Worm (Caenorhabditis elegans) whole organism, L4 larva: ENCODE measurements around the gene tba-7.

Experiments used
- D1046.2 ChIP-seq: fragments of 200-800 bp; sonication (Bioruptor generic); IDR thresholded peaks from 2 replicates; pipeline ENCODE4 v1.3.6; 2022; ENCODE audit warnings: missing genetic modification characterization, missing compliant biosample characterization
- Y75B8A.6 ChIP-seq: fragments of 200-800 bp; sonication (Bioruptor generic); IDR thresholded peaks from 2 replicates; pipeline ENCODE4 v1.3.6; 2022; ENCODE audit warnings: missing genetic modification reagents, missing genetic modification characterization, missing compliant biosample characterization
- aha-1 ChIP-seq: fragments of 150-350 bp; peaks from one replicate; lab custom pipeline; 2014; ENCODE audit warnings: missing biosample characterization, missing genetic modification characterization
- ceh-44 ChIP-seq: fragments of 200-800 bp; sonication (Bioruptor generic); IDR thresholded peaks from 2 replicates; pipeline ENCODE4 v1.3.6; 2022; ENCODE audit warnings: missing genetic modification reagents, missing genetic modification characterization, missing compliant biosample characterization
- ceh-62 ChIP-seq: sonication (generic microtip); optimal IDR thresholded peaks from 2 replicates; lab custom pipeline; 2017; ENCODE audit warnings: missing biosample characterization, missing genetic modification characterization
- ceh-82 ChIP-seq: sonication (generic microtip); optimal IDR thresholded peaks from 2 replicates; lab custom pipeline; 2017; ENCODE audit warnings: missing biosample characterization, missing genetic modification characterization
- ces-1 ChIP-seq: fragments of 150-350 bp; sonication (generic microtip); optimal IDR thresholded peaks from 4 replicates; lab custom pipeline; 2014; ENCODE audit warnings: missing biosample characterization, missing genetic modification reagents, missing genetic modification characterization
- daf-19 ChIP-seq: fragments of 200-800 bp; sonication (Bioruptor generic); conservative IDR thresholded peaks from 2 replicates; pipeline ENCODE4 v1.3.6; 2022; ENCODE audit warnings: missing genetic modification characterization, missing compliant biosample characterization
- dmd-6 ChIP-seq: fragments of 200-800 bp; sonication (Bioruptor generic); IDR thresholded peaks from 2 replicates; pipeline ENCODE4 v1.3.6; 2022; ENCODE audit warnings: missing genetic modification reagents, missing genetic modification characterization, missing compliant biosample characterization
- dmd-9 ChIP-seq: fragments of 200-800 bp; sonication (Bioruptor generic); IDR thresholded peaks from 2 replicates; pipeline ENCODE4 v1.3.6; 2022; ENCODE audit warnings: missing genetic modification reagents, missing genetic modification characterization, missing compliant biosample characterization
- egl-43 ChIP-seq: fragments of 200-800 bp; sonication (Bioruptor generic); IDR thresholded peaks from 2 replicates; pipeline ENCODE4 v1.3.6; 2022; ENCODE audit warnings: missing genetic modification reagents, missing genetic modification characterization, missing compliant biosample characterization
- fkh-10 ChIP-seq: fragments of 150-350 bp; optimal IDR thresholded peaks from 2 replicates; lab custom pipeline; 2014; ENCODE audit warnings: missing biosample characterization, missing genetic modification reagents, missing genetic modification characterization
- hif-1 ChIP-seq, 2 experiments: sonication (generic microtip); optimal IDR thresholded peaks; 2 replicates each; lab custom pipeline; 2016 to 2017; ENCODE audit warnings: missing compliant biosample characterization in 2 of 2, missing genetic modification characterization in 2 of 2, missing genetic modification reagents in 2 of 2, missing genotype in 2 of 2, mild to moderate bottlenecking in 1 of 2
- lin-1 ChIP-seq: fragments of 200-800 bp; sonication (Bioruptor generic); IDR thresholded peaks from 2 replicates; pipeline ENCODE4 v1.3.6; 2022; ENCODE audit warnings: missing genetic modification reagents, missing genetic modification characterization, missing compliant biosample characterization
- lin-39 ChIP-seq: fragments of 150-350 bp; optimal IDR thresholded peaks from 2 replicates; lab custom pipeline; 2014; ENCODE audit warnings: missing biosample characterization, missing genetic modification reagents, missing genetic modification characterization
- lsy-2 ChIP-seq, 2 experiments: fragments of 150-350 bp in 1 of 2; sonication (generic microtip) in 1 of 2; optimal IDR thresholded peaks; 2 replicates each; lab custom pipeline; 2014 to 2017; ENCODE audit warnings: missing biosample characterization in 2 of 2, missing genetic modification characterization in 2 of 2
- madf-9 ChIP-seq: fragments of 200-800 bp; sonication (Bioruptor generic); conservative IDR thresholded peaks from 2 replicates; pipeline ENCODE4 v1.3.6; 2022; ENCODE audit warnings: missing genetic modification reagents, missing genetic modification characterization, missing compliant biosample characterization
- mdt-29 ChIP-seq: fragments of 200-800 bp; sonication (Bioruptor generic); IDR thresholded peaks from 2 replicates; pipeline ENCODE4 v1.3.6; 2022; ENCODE audit warnings: missing genetic modification reagents, missing genetic modification characterization, missing compliant biosample characterization
- mep-1 ChIP-seq: fragments of 150-350 bp; sonication (generic microtip); optimal IDR thresholded peaks from 3 replicates; lab custom pipeline; 2014; ENCODE audit warnings: missing biosample characterization, missing genetic modification characterization
- mxl-2 ChIP-seq: fragments of 200-800 bp; sonication (Bioruptor generic); conservative IDR thresholded peaks from 2 replicates; pipeline ENCODE4 v1.3.6; 2022; ENCODE audit warnings: missing genetic modification reagents, missing genetic modification characterization, missing compliant biosample characterization
- nhr-10 ChIP-seq: fragments of 150-350 bp; optimal IDR thresholded peaks from 2 replicates; lab custom pipeline; 2014; ENCODE audit warnings: missing biosample characterization, missing genetic modification characterization
- nhr-111 ChIP-seq: fragments of 200-800 bp; sonication (Bioruptor generic); optimal IDR thresholded peaks from 2 replicates; lab custom pipeline; 2018; ENCODE audit warnings: mild to moderate bottlenecking, missing genetic modification characterization, missing compliant biosample characterization
- nhr-237 ChIP-seq: sonication (generic microtip); optimal IDR thresholded peaks from 2 replicates; lab custom pipeline; 2017; ENCODE audit warnings: missing biosample characterization, missing genetic modification characterization
- nhr-25 ChIP-seq: sonication (generic microtip); optimal IDR thresholded peaks from 2 replicates; lab custom pipeline; 2017; ENCODE audit warnings: missing genetic modification characterization, mild to moderate bottlenecking, missing compliant biosample characterization, antibody characterized with exemption, moderate library complexity, borderline replicate concordance; ENCODE audit not compliant: insufficient read depth
- nhr-28 ChIP-seq: fragments of 150-350 bp; optimal IDR thresholded peaks from 2 replicates; lab custom pipeline; 2014; ENCODE audit warnings: missing biosample characterization, missing genetic modification characterization
- pqm-1 ChIP-seq: sonication (generic microtip); optimal IDR thresholded peaks from 2 replicates; lab custom pipeline; 2017; ENCODE audit warnings: missing biosample characterization, missing genetic modification characterization
- snpc-1.2 ChIP-seq: fragments of 200-800 bp; sonication (Bioruptor generic); IDR thresholded peaks from 2 replicates; pipeline ENCODE4 v1.3.6; 2022; ENCODE audit warnings: missing genetic modification reagents, missing genetic modification characterization, missing compliant biosample characterization
- snpc-4 ChIP-seq: fragments of 150-350 bp; optimal IDR thresholded peaks from 2 replicates; lab custom pipeline; 2014; ENCODE audit warnings: missing biosample characterization, missing genetic modification characterization
- spr-3 ChIP-seq: fragments of 200-800 bp; sonication (Bioruptor generic); optimal IDR thresholded peaks from 2 replicates; lab custom pipeline; 2018; ENCODE audit warnings: mild to moderate bottlenecking, missing genetic modification characterization, missing compliant biosample characterization
- tra-1 ChIP-seq: fragments of 200-800 bp; sonication (Bioruptor generic); IDR thresholded peaks from 2 replicates; pipeline ENCODE4 v1.3.6; 2022; ENCODE audit warnings: missing genetic modification reagents, missing genetic modification characterization, missing compliant biosample characterization
- unc-39 ChIP-seq: sonication (generic microtip); optimal IDR thresholded peaks from 2 replicates; lab custom pipeline; 2017; ENCODE audit warnings: missing biosample characterization, missing genetic modification characterization
- unc-62 ChIP-seq, 3 experiments: fragments of 150-350 bp in 1 of 3; sonication (generic microtip); optimal IDR thresholded peaks in 2 of 3; peaks in 1 of 3; 1 replicate in 1 of 3; 2 replicates in 2 of 3; lab custom pipeline; 2014 to 2017; ENCODE audit warnings: missing biosample characterization in 3 of 3, missing genetic modification characterization in 3 of 3, missing genetic modification reagents in 3 of 3, missing genotype in 1 of 3
- vab-7 ChIP-seq: fragments of 200-800 bp; sonication (Bioruptor generic); IDR thresholded peaks from 2 replicates; pipeline ENCODE4 v1.3.6; 2022; ENCODE audit warnings: missing genetic modification reagents, missing genetic modification characterization, missing compliant biosample characterization
- zfp-3 ChIP-seq: fragments of 200-800 bp; sonication (Bioruptor generic); conservative IDR thresholded peaks from 2 replicates; pipeline ENCODE4 v1.3.6; 2022; ENCODE audit warnings: missing genetic modification reagents, missing genetic modification characterization, missing compliant biosample characterization
- ztf-11 ChIP-seq: fragments of 150-350 bp; optimal IDR thresholded peaks from 2 replicates; lab custom pipeline; 2014; ENCODE audit warnings: missing biosample characterization, missing genetic modification characterization

The tba-7 gene

DNA sequence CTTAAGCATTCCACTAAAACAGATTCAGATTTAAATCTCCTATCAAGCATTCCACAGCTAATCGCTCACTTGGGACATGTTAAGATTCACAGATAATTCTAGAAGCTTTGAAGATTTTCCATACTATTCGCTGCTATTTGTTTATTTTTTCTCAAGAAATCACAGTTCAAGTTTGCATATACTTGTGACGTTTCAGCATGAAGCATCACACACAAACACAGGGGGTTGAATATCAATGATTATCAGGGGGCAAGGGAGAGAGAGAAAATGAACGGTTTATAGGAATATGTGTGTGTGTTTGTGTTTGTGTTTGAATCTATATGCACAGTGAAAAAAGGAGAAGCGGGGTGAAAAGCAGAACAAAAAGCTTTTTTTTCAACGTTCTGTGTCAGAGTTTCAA is 31.1 kb upstream of the tba-7 start, which contains the start of gene Y47D3B.12:
Y47D3B.12 (plus strand) TSS at position 301 of the 400 bp plus-strand sequence.
- no peak for TF ChIP-seq pqm-1 (tag; lab: Kevin White, UChicago)
- no peak for TF ChIP-seq mep-1 (tag; lab: Kevin White, UChicago)
- no peak for TF ChIP-seq lin-1 (GFP tag; lab: Robert Waterston, UW)
- no peak for TF ChIP-seq nhr-10 (tag; lab: Kevin White, UChicago)

DNA sequence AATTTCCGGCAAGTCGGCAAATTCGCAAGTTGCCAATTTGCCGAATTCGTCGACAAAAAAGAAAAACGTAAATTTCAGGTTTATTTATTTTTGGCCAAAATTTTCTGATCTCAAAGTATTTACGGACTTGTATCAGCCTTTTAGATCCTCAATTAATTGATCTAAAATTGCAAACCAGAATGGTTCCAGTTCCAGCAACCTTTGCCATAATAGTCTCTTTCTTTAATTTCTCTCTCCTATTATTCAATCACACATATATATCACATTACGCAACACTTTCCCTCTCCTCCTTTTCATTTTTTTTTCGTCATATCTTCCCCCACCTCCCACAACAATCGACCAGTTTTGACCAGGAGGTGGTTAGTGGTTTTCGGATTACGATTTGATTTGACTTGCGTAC is 25.9 kb upstream of the tba-7 start, which contains the start of gene Y47D3B.3:
Y47D3B.3 (plus strand) TSS at position 301 of the 400 bp plus-strand sequence.
- TF ChIP-seq lin-39 (no peak), Y75B8A.6 (GFP tag; lab: Robert Waterston, UW) (no peak), dmd-9 (GFP tag; lab: Robert Waterston, UW) (no peak), lsy-2 (tag; optimal IDR thresholded peaks at IDR 0.05; lab: Kevin White, UChicago) (no peak), ceh-82 (tag; lab: Kevin White, UChicago) (no peak)
- TF ChIP-seq, all 104 proteins: peak for 0

DNA sequence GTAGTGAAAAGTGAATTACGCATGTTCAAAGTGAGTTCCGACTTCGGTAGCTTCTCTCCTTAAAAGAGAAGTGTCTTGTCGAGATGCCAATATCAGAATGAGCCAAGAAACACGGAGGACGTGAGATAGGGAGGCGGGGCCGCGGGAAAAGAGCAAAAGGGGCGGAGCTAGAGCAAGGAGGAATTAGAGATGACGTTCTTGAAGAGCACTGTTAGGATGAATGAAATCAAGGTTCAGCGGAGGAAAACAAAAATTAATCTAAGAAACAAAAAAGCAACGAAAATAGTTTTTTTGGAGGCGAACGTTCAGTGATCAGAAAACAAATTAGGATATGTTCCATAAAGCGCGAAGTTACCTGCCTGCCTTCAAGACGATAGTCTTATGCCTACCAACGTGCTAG is 21.6 kb upstream of the tba-7 start, which contains the start of gene nlp-21:
nlp-21 (minus strand) TSS at position 101 of the 400 bp plus-strand sequence.
- TF ChIP-seq lin-39 (no peak), tra-1 (GFP tag; lab: Robert Waterston, UW) (no peak), nhr-28 (tag; lab: Kevin White, UChicago) (no peak), nhr-25 (tag; lab: Kevin White, UChicago) (no peak), spr-3 (GFP tag; lab: Kevin White, UChicago) (no peak), dmd-6 (GFP tag; lab: Robert Waterston, UW) (no peak)

DNA sequence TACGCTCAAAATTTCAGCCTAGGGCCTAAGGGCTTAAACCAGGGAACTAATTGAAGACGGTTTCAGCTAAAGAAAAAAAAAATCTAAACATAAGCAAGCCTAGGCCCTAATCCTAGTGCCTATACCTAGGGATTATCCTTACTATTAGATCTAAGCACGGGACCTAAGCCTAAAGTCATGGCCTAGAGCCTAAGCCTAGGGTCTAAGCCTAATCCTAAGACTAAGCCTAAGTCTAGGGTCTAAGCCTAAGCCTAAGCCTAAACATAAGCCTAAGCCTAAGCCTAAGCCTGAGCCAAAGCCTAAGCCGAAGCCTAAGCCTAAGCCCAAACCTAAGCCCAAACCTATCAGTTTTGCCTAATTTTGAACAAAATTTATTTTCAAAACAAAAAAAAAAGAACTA is 21.2 kb upstream of the tba-7 start:
- TF ChIP-seq mxl-2 (GFP tag; lab: Robert Waterston, UW) (no peak), hif-1 (tag; optimal IDR thresholded peaks at IDR 0.05; lab: Kevin White, UChicago) (no peak), mdt-29 (GFP tag; lab: Robert Waterston, UW) (no peak), madf-9 (GFP tag; lab: Robert Waterston, UW) (no peak), D1046.2 (GFP tag; lab: Robert Waterston, UW) (no peak), spr-3 (GFP tag; lab: Kevin White, UChicago) (no peak), snpc-1.2 (GFP tag; lab: Robert Waterston, UW) (no peak), ceh-62 (no peak), dmd-9 (GFP tag; lab: Robert Waterston, UW) (no peak), nhr-28 (tag; lab: Kevin White, UChicago) (no peak), nhr-111 (GFP tag; lab: Kevin White, UChicago) (no peak), ztf-11 (tag; lab: Kevin White, UChicago) (no peak), ceh-44 (GFP tag; lab: Robert Waterston, UW) (no peak), unc-39 (tag; lab: Kevin White, UChicago) (no peak), zfp-3 (no peak), snpc-4 (no peak), egl-43 (GFP tag; lab: Robert Waterston, UW) (no peak)

DNA sequence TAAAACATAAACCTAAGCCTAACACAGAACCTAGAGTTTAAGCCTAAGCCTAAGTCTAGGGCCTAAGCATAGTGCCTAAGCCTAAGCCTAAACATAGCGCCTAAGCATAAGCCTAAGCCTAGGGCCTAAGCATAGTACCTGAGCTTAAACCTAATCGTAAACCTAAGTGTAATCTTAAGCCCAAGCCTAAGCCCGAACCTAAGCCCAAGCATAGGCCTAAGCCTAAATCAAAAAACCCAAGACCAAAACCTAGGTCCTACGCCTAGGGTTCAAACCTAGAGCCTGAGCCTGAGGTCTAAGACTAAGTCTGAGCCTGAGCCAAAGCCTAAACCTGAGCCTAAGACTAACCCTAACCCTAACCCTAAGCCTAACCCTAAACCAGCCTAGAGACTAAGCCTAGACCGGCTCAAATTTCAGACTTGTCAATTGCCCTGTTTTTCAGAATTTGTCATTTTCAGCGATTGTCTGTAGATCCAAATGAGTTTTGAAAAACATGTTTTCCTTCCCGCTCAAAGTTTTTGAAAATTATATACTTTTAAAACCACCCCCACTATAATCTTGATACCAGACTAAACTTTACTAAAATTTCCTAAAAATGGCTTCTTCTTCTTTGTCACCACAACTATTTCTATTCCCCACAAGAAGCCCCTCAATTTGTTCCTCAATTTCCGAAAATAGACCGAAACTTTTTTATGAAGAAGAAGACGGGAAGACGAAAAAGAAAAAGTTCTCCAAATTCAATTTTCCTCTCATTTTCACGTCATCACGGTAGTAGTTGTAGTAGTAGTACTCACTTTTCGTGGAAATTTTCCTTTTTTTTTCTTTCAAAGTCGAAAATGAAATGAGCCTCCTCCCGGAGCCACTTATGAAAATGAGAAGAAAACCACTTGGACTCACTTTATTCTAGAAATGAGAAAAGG is 20.3 kb upstream of the tba-7 start:
- TF ChIP-seq fkh-10 (GFP tag; lab: Kevin White, UChicago) (peak; percentile 79), aha-1 (peak; percentile 93), daf-19 (GFP tag; lab: Robert Waterston, UW) (no peak), ces-1 (GFP tag; lab: Kevin White, UChicago) (peak; percentile 66), snpc-4 (no peak), unc-62 (GFP tag; optimal IDR thresholded peaks at IDR 0.05 in 1 of 2; lab: Kevin White, UChicago) (peak in 1 of 2 experiments; percentile 99), unc-62 (tag; optimal IDR thresholded peaks at IDR 0.05; lab: Kevin White, UChicago) (no peak), nhr-237 (tag; lab: Kevin White, UChicago) (no peak), vab-7 (GFP tag; lab: Robert Waterston, UW) (0 out of 2 replicates have a peak, but pooled peaks have one; percentile 12)
